Worm (Caenorhabditis elegans) whole organism, L1 larva: Measurements from ENCODE around the gene T06D4.6.

Source experiments
- C04F5.9 ChIP-seq: sonication (generic microtip); optimal IDR thresholded peaks from 2 replicates; lab custom pipeline; 2016; ENCODE audit warnings: missing genetic modification characterization, missing compliant biosample characterization
- Y116A8C.19 ChIP-seq: sonication (generic microtip); optimal IDR thresholded peaks from 2 replicates; lab custom pipeline; 2016; ENCODE audit warnings: missing compliant biosample characterization, missing genetic modification characterization, borderline replicate concordance
- aha-1 ChIP-seq: fragments of 150-350 bp; optimal IDR thresholded peaks from 2 replicates; lab custom pipeline; 2014; ENCODE audit warnings: missing biosample characterization, missing genetic modification characterization
- ces-1 ChIP-seq: fragments of 150-350 bp; optimal IDR thresholded peaks from 2 replicates; lab custom pipeline; 2014; ENCODE audit warnings: missing biosample characterization, missing genetic modification reagents, missing genetic modification characterization
- efl-1 ChIP-seq, 4 experiments: fragments of 150-350 bp; optimal IDR thresholded peaks in 3 of 4; peaks in 1 of 4; 1 replicate in 1 of 4; 2 replicates in 3 of 4; lab custom pipeline; 2014; ENCODE audit warnings: missing biosample characterization in 2 of 4, missing genetic modification characterization in 2 of 4, missing genetic modification reagents in 2 of 4
- efl-3 ChIP-seq: fragments of 200-800 bp; sonication (Bioruptor generic); optimal IDR thresholded peaks from 2 replicates; lab custom pipeline; 2018; ENCODE audit warnings: mild to moderate bottlenecking, missing genetic modification characterization, missing compliant biosample characterization
- egl-27 ChIP-seq, 2 experiments: fragments of 150-350 bp in 1 of 2; sonication (generic microtip); optimal IDR thresholded peaks; 3 replicates each; lab custom pipeline; 2017 to 2018; ENCODE audit warnings: missing biosample characterization in 2 of 2, missing genetic modification characterization in 2 of 2, missing genetic modification reagents in 2 of 2
- ets-5 ChIP-seq: fragments of 200-800 bp; sonication (Bioruptor generic); IDR thresholded peaks from 2 replicates; pipeline ENCODE4 v1.3.6; 2022; ENCODE audit warnings: missing genetic modification characterization, missing compliant biosample characterization
- fkh-10 ChIP-seq: sonication (generic microtip); optimal IDR thresholded peaks from 2 replicates; lab custom pipeline; 2017; ENCODE audit warnings: missing biosample characterization, missing genetic modification reagents, missing genetic modification characterization
- fkh-8 ChIP-seq: sonication (generic microtip); optimal IDR thresholded peaks from 2 replicates; lab custom pipeline; 2016; ENCODE audit warnings: mild to moderate bottlenecking, missing genetic modification characterization, missing compliant biosample characterization
- hpl-2 ChIP-seq: fragments of 150-350 bp; optimal IDR thresholded peaks from 2 replicates; lab custom pipeline; 2014; ENCODE audit warnings: missing biosample characterization, missing genetic modification reagents, missing genetic modification characterization
- isw-1 ChIP-seq: fragments of 200-800 bp; sonication (Bioruptor generic); IDR thresholded peaks from 2 replicates; pipeline ENCODE4 v1.3.6; 2022; ENCODE audit warnings: missing genetic modification characterization, missing compliant biosample characterization
- lin-13 ChIP-seq: fragments of 150-350 bp; optimal IDR thresholded peaks from 2 replicates; lab custom pipeline; 2014; ENCODE audit warnings: missing biosample characterization, missing genetic modification reagents, missing genetic modification characterization
- lin-14 ChIP-seq: fragments of 200-800 bp; sonication (Bioruptor generic); optimal IDR thresholded peaks from 2 replicates; lab custom pipeline; 2018; ENCODE audit warnings: mild to moderate bottlenecking, missing genetic modification characterization, moderate library complexity, missing compliant biosample characterization
- lir-3 ChIP-seq: sonication (generic microtip); optimal IDR thresholded peaks from 2 replicates; lab custom pipeline; 2016; ENCODE audit warnings: mild to moderate bottlenecking, missing genetic modification characterization, moderate library complexity, missing compliant biosample characterization; ENCODE audit not compliant: poor library complexity
- mdl-1 ChIP-seq, 2 experiments: fragments of 150-350 bp; optimal IDR thresholded peaks; 2 replicates each; lab custom pipeline; 2014 to 2017; ENCODE audit warnings: missing biosample characterization in 2 of 2, missing genetic modification characterization in 2 of 2, inconsistent platforms in 1 of 2
- mef-2 ChIP-seq: fragments of 150-350 bp; optimal IDR thresholded peaks from 2 replicates; lab custom pipeline; 2014; ENCODE audit warnings: missing biosample characterization, missing genetic modification characterization
- nhr-20 ChIP-seq: sonication (generic microtip); optimal IDR thresholded peaks from 2 replicates; lab custom pipeline; 2016; ENCODE audit warnings: mild to moderate bottlenecking, missing genetic modification characterization, missing compliant biosample characterization
- nhr-28 ChIP-seq: fragments of 150-350 bp; optimal IDR thresholded peaks from 2 replicates; lab custom pipeline; 2014; ENCODE audit warnings: missing biosample characterization, missing genetic modification characterization
- nhr-47 ChIP-seq: sonication (generic microtip); optimal IDR thresholded peaks from 2 replicates; lab custom pipeline; 2016; ENCODE audit warnings: mild to moderate bottlenecking, missing genetic modification characterization, moderate library complexity, missing compliant biosample characterization
- nhr-71 ChIP-seq: sonication (generic microtip); optimal IDR thresholded peaks from 2 replicates; lab custom pipeline; 2016; ENCODE audit warnings: mild to moderate bottlenecking, missing genetic modification characterization, moderate library complexity, missing compliant biosample characterization
- nhr-77 ChIP-seq: fragments of 150-350 bp; optimal IDR thresholded peaks from 2 replicates; lab custom pipeline; 2014; ENCODE audit warnings: missing biosample characterization, missing genetic modification characterization
- nhr-85 ChIP-seq: sonication (generic microtip); peaks from one replicate; lab custom pipeline; 2016; ENCODE audit warnings: missing genetic modification characterization, inconsistent platforms, missing compliant biosample characterization
- pax-3 ChIP-seq: fragments of 200-800 bp; sonication (Bioruptor generic); optimal IDR thresholded peaks from 2 replicates; lab custom pipeline; 2018; ENCODE audit warnings: mild to moderate bottlenecking, missing genetic modification characterization, moderate library complexity, missing compliant biosample characterization
- skn-1 ChIP-seq: fragments of 150-350 bp; optimal IDR thresholded peaks from 2 replicates; lab custom pipeline; 2014; ENCODE audit warnings: missing biosample characterization, missing genetic modification characterization
- snu-23 ChIP-seq: sonication (generic microtip); optimal IDR thresholded peaks from 2 replicates; lab custom pipeline; 2016; ENCODE audit warnings: missing genetic modification characterization, missing compliant biosample characterization
- sptf-1 ChIP-seq: fragments of 150-350 bp; optimal IDR thresholded peaks from 2 replicates; lab custom pipeline; 2014; ENCODE audit warnings: missing biosample characterization, missing genetic modification characterization
- sup-37 ChIP-seq: fragments of 200-800 bp; sonication (Bioruptor generic); optimal IDR thresholded peaks from 2 replicates; lab custom pipeline; 2018; ENCODE audit warnings: mild to moderate bottlenecking, missing genetic modification characterization, missing compliant biosample characterization
- tlp-1 ChIP-seq: fragments of 150-350 bp; optimal IDR thresholded peaks from 2 replicates; lab custom pipeline; 2014; ENCODE audit warnings: missing biosample characterization, missing genetic modification characterization
- unc-30 ChIP-seq: sonication (generic microtip); optimal IDR thresholded peaks from 2 replicates; lab custom pipeline; 2017; ENCODE audit warnings: missing biosample characterization, missing genetic modification characterization
- unc-98 ChIP-seq: fragments of 200-800 bp; sonication (Bioruptor generic); IDR thresholded peaks from 2 replicates; pipeline ENCODE4 v1.3.6; 2022; ENCODE audit warnings: missing genetic modification characterization, missing compliant biosample characterization
- xbp-1 ChIP-seq: sonication (generic microtip); optimal IDR thresholded peaks from 2 replicates; lab custom pipeline; 2016; ENCODE audit warnings: missing genetic modification characterization, missing compliant biosample characterization
- zip-4 ChIP-seq: fragments of 200-800 bp; sonication (Bioruptor generic); optimal IDR thresholded peaks from 2 replicates; lab custom pipeline; 2018; ENCODE audit warnings: mild to moderate bottlenecking, missing genetic modification characterization, moderate library complexity, missing compliant biosample characterization
- ztf-11 ChIP-seq, 2 experiments: sonication (generic microtip); optimal IDR thresholded peaks; 2 replicates each; lab custom pipeline; 2016 to 2017; ENCODE audit warnings: missing genetic modification characterization in 2 of 2, missing biosample characterization in 1 of 2, missing compliant biosample characterization in 1 of 2

T06D4.6 gene

DNA sequence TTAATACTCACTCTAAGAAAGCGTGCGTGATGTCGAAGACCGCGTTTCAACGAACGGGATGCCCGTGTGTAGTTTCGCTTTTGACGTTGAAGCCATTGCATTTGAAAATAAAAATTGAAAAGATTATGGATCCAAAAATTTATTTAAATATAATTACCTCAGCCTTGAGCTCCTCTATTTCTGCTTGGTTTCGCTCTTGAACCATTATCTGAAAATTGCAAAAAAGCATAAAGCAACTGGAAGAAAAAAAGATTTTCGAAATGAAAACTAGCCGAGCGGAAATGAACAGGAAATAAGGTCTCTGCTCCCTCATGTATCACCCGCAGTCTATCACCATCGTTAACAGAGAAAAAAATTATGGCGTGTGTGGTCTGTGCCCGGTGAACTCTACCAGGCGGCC, 20.3 kb downstream of the T06D4.6 start, which contains the start of gene Y49F6C.6:
Gene Y49F6C.6, minus strand, starts transcription at position 101 of the 400 bp plus-strand sequence.
- TF ChIP-seq snu-23 (GFP tag; lab: Kevin White, UChicago) (no peak), unc-30 (no peak), lir-3 (tag; lab: Kevin White, UChicago) (no peak), skn-1 (tag; lab: Kevin White, UChicago) (no peak), ztf-11 (tag; optimal IDR thresholded peaks at IDR 0.05; lab: Kevin White, UChicago) (no peak), egl-27 (tag; optimal IDR thresholded peaks at IDR 0.05; lab: Kevin White, UChicago) (no peak)

ce11 chrII:3358834-3359233, 28.6 kb downstream of the T06D4.6 start, which contains the start of the genes lido-14 and bath-27:
TSS of gene lido-14 (plus strand) at chrII:3359134.
TSS of gene bath-27 (plus strand) at chrII:3359139.
- TF ChIP-seq efl-1 (optimal IDR thresholded peaks at IDR 0.05; lab: Kevin White, UChicago) (no peak), efl-1 (GFP tag; optimal IDR thresholded peaks at IDR 0.05 in 1 of 2; lab: Kevin White, UChicago) (no peak), fkh-8 (tag; lab: Kevin White, UChicago) (no peak), nhr-85 (no peak), C04F5.9 (tag; lab: Kevin White, UChicago) (no peak), isw-1 (GFP tag; lab: Robert Waterston, UW) (no peak), nhr-47 (tag; lab: Kevin White, UChicago) (no peak)
- TF ChIP-seq, all 84 proteins: peak for 0

ce11 chrII:3349820-3350291, 37.5 kb downstream of the T06D4.6 start, which contains the start of gene F14D2.8:
TSS of gene F14D2.8 (minus strand) at chrII:3349870.
- TF ChIP-seq efl-3 (GFP tag; lab: Kevin White, UChicago) (no peak), unc-98 (GFP tag; lab: Robert Waterston, UW) (no peak), mef-2 (tag; lab: Kevin White, UChicago) (no peak), nhr-77 (tag; lab: Kevin White, UChicago) (no peak), mdl-1 (tag; optimal IDR thresholded peaks at IDR 0.05; lab: Kevin White, UChicago) (no peak), xbp-1 (no peak), fkh-10 (GFP tag; lab: Kevin White, UChicago) (no peak), ces-1 (no peak), hpl-2 (GFP tag; lab: Kevin White, UChicago) (no peak), pax-3 (tag; lab: Kevin White, UChicago) (no peak), nhr-28 (tag; lab: Kevin White, UChicago) (no peak), aha-1 (no peak), tlp-1 (no peak), sptf-1 (tag; lab: Kevin White, UChicago) (no peak), C04F5.9 (tag; lab: Kevin White, UChicago) (no peak), nhr-20 (tag; lab: Kevin White, UChicago) (no peak), nhr-71 (tag; lab: Kevin White, UChicago) (no peak), zip-4 (GFP tag; lab: Kevin White, UChicago) (no peak)
- TF ChIP-seq, all 84 proteins: peak for 0

- TF ChIP-seq Y116A8C.19 (tag; lab: Kevin White, UChicago) (no peak), fkh-10 (GFP tag; lab: Kevin White, UChicago) (no peak)
Measured at ce11 chrII:3347940-3348610, 39.3 kb downstream of the T06D4.6 start, which contains the start of the genes F14D2.14 and bath-29. TSS of gene F14D2.14 (minus strand) at chrII:3347990. TSS of gene bath-29 (plus strand) at chrII:3348560.

DNA sequence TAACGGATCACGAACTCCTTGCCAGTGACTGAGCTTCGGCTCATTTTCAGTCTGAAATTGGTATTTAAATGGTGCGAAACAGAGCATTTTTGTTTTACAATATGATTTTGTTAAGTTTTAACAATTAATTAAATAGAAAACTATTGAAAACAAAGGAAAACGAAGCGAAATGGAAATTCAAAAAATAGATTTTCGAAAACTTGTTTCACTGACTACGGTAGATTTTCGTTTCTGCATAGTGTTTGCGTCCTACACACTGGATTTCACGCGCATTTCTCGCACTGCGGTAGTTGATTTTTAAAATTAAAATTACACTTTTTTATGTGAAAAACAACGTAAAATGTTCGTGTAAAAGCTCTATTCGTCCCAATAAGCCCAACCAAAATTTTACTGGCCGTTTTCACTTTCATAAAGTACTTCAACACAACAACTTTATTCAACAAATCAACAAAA, 41.0 kb downstream of the T06D4.6 start, which contains the start of gene bath-30:
Gene bath-30, minus strand, starts transcription at position 51 of the 453 bp plus-strand sequence.
- TF ChIP-seq sup-37 (GFP tag; lab: Kevin White, UChicago): no peak
- TF ChIP-seq xbp-1: no peak
- no peak for TF ChIP-seq lin-13 (GFP tag; lab: Kevin White, UChicago)
- no peak for TF ChIP-seq ets-5
- no peak for TF ChIP-seq lin-14
- TF ChIP-seq, all 84 proteins: peak for 0
